Worm (Caenorhabditis elegans): Measurements from ENCODE around the gene gpa-10.

Gene gpa-10

ce11 chrV:6836036-6836435 is 18.6 kb downstream of the gpa-10 start:
- no peak for TF ChIP-seq B0310.2 (tag; optimal IDR thresholded peaks at IDR 0.05)
- no peak for TF ChIP-seq tra-4 (tag; optimal IDR thresholded peaks at IDR 0.05)
- no peak for TF ChIP-seq flt-1 (GFP tag; IDR thresholded peaks at IDR 0.05)
- TF ChIP-seq hmg-4 (GFP tag; optimal IDR thresholded peaks at IDR 0.05), result no peak
- no peak for TF ChIP-seq ama-1 (optimal IDR thresholded peaks at IDR 0.05)
- no peak for TF ChIP-seq tbx-37 (GFP tag; conservative IDR thresholded peaks at IDR 0.05)
- no peak for TF ChIP-seq ets-7 (tag; optimal IDR thresholded peaks at IDR 0.05)
- TF ChIP-seq scrt-1 (GFP tag; IDR thresholded peaks at IDR 0.05), result no peak
- no peak for TF ChIP-seq tbx-11 (GFP tag; IDR thresholded peaks at IDR 0.05)
- no peak for TF ChIP-seq F13C5.2 (tag; optimal IDR thresholded peaks at IDR 0.05)
- no peak for TF ChIP-seq hmbx-1 (tag; optimal IDR thresholded peaks at IDR 0.05)
- no peak for TF ChIP-seq aly-1 (tag; optimal IDR thresholded peaks at IDR 0.05)
- TF ChIP-seq sea-1 (GFP tag; conservative IDR thresholded peaks at IDR 0.05), result no peak
- TF ChIP-seq ceh-36 (tag; optimal IDR thresholded peaks at IDR 0.05), result no peak
- no peak for TF ChIP-seq pes-1 (GFP tag; IDR thresholded peaks at IDR 0.05)
- TF ChIP-seq hnd-1 (tag; optimal IDR thresholded peaks at IDR 0.05), result no peak
- TF ChIP-seq ceh-13 (GFP tag; optimal IDR thresholded peaks at IDR 0.05), result no peak

- TF ChIP-seq tbx-11 (GFP tag; IDR thresholded peaks at IDR 0.05) (no peak), hnd-1 (tag; optimal IDR thresholded peaks at IDR 0.05) (no peak), ceh-13 (GFP tag; optimal IDR thresholded peaks at IDR 0.05) (no peak), F13C5.2 (tag; optimal IDR thresholded peaks at IDR 0.05) (no peak), flt-1 (GFP tag; IDR thresholded peaks at IDR 0.05) (no peak), ceh-36 (tag; optimal IDR thresholded peaks at IDR 0.05) (no peak), scrt-1 (GFP tag; IDR thresholded peaks at IDR 0.05) (no peak), ets-7 (tag; optimal IDR thresholded peaks at IDR 0.05) (no peak), tra-4 (tag; optimal IDR thresholded peaks at IDR 0.05) (no peak), ama-1 (optimal IDR thresholded peaks at IDR 0.05) (no peak), pes-1 (GFP tag; IDR thresholded peaks at IDR 0.05) (no peak), tbx-37 (GFP tag; conservative IDR thresholded peaks at IDR 0.05) (no peak), B0310.2 (tag; optimal IDR thresholded peaks at IDR 0.05) (no peak), sea-1 (GFP tag; conservative IDR thresholded peaks at IDR 0.05) (no peak), hmbx-1 (tag; optimal IDR thresholded peaks at IDR 0.05) (no peak), aly-1 (tag; optimal IDR thresholded peaks at IDR 0.05) (no peak), hmg-4 (GFP tag; optimal IDR thresholded peaks at IDR 0.05) (no peak)
Measured at ce11 chrV:6835242-6835641, 19.4 kb downstream of the gpa-10 start, which contains the start of the genes T15B7.14 and col-143. Gene T15B7.14 (minus strand): TSS chrV:6835342. Gene col-143 (plus strand): TSS chrV:6835635.

ce11 chrV:6831539-6831938 is 23.1 kb downstream of the gpa-10 start:
- TF ChIP-seq tra-4 (tag; optimal IDR thresholded peaks at IDR 0.05), result no peak
- TF ChIP-seq tbx-37 (GFP tag; conservative IDR thresholded peaks at IDR 0.05), result no peak
- 0 out of 2 replicates have a peak, but pooled peaks have one; percentile 7 for TF ChIP-seq sea-1 (GFP tag; conservative IDR thresholded peaks at IDR 0.05)

ce11 chrV:6830755-6831227 is 23.8 kb downstream of the gpa-10 start, which contains the start of gene col-142:
Gene col-142 (plus strand): TSS chrV:6831177.
- no peak for TF ChIP-seq flt-1 (GFP tag; IDR thresholded peaks at IDR 0.05)
- no peak for TF ChIP-seq hnd-1 (tag; optimal IDR thresholded peaks at IDR 0.05)
- no peak for TF ChIP-seq ama-1 (optimal IDR thresholded peaks at IDR 0.05)
- TF ChIP-seq aly-1 (tag; optimal IDR thresholded peaks at IDR 0.05), result no peak
- no peak for TF ChIP-seq tbx-11 (GFP tag; IDR thresholded peaks at IDR 0.05)
- TF ChIP-seq tra-4 (tag; optimal IDR thresholded peaks at IDR 0.05), result no peak
- TF ChIP-seq ceh-36 (tag; optimal IDR thresholded peaks at IDR 0.05), result no peak
- TF ChIP-seq ceh-13 (GFP tag; optimal IDR thresholded peaks at IDR 0.05), result no peak
- TF ChIP-seq F13C5.2 (tag; optimal IDR thresholded peaks at IDR 0.05), result no peak

ce11 chrV:6830075-6830474 is 24.5 kb downstream of the gpa-10 start:
- no peak for TF ChIP-seq ceh-36 (tag; optimal IDR thresholded peaks at IDR 0.05)
- no peak for TF ChIP-seq sea-1 (GFP tag; conservative IDR thresholded peaks at IDR 0.05)
- no peak for TF ChIP-seq F13C5.2 (tag; optimal IDR thresholded peaks at IDR 0.05)
- TF ChIP-seq hmg-4 (GFP tag; optimal IDR thresholded peaks at IDR 0.05), result no peak
- TF ChIP-seq scrt-1 (GFP tag; IDR thresholded peaks at IDR 0.05), result no peak
- no peak for TF ChIP-seq aly-1 (tag; optimal IDR thresholded peaks at IDR 0.05)
- TF ChIP-seq tbx-37 (GFP tag; conservative IDR thresholded peaks at IDR 0.05), result no peak
- TF ChIP-seq hnd-1 (tag; optimal IDR thresholded peaks at IDR 0.05), result no peak
- TF ChIP-seq pes-1 (GFP tag; IDR thresholded peaks at IDR 0.05), result no peak
- no peak for TF ChIP-seq ceh-13 (GFP tag; optimal IDR thresholded peaks at IDR 0.05)

- no peak for TF ChIP-seq tra-4 (tag; optimal IDR thresholded peaks at IDR 0.05)
- TF ChIP-seq aly-1 (tag; optimal IDR thresholded peaks at IDR 0.05), result no peak
- no peak for TF ChIP-seq ets-7 (tag; optimal IDR thresholded peaks at IDR 0.05)
- TF ChIP-seq tbx-37 (GFP tag; conservative IDR thresholded peaks at IDR 0.05), result no peak
- TF ChIP-seq ceh-13 (GFP tag; optimal IDR thresholded peaks at IDR 0.05), result no peak
- TF ChIP-seq ceh-36 (tag; optimal IDR thresholded peaks at IDR 0.05), result no peak
- no peak for TF ChIP-seq scrt-1 (GFP tag; IDR thresholded peaks at IDR 0.05)
- TF ChIP-seq B0310.2 (tag; optimal IDR thresholded peaks at IDR 0.05), result no peak
- TF ChIP-seq hnd-1 (tag; optimal IDR thresholded peaks at IDR 0.05), result no peak
- TF ChIP-seq pes-1 (GFP tag; IDR thresholded peaks at IDR 0.05), result no peak
- TF ChIP-seq flt-1 (GFP tag; IDR thresholded peaks at IDR 0.05), result no peak
- TF ChIP-seq F13C5.2 (tag; optimal IDR thresholded peaks at IDR 0.05), result no peak
- TF ChIP-seq hmbx-1 (tag; optimal IDR thresholded peaks at IDR 0.05), result no peak
- no peak for TF ChIP-seq ama-1 (optimal IDR thresholded peaks at IDR 0.05)
- TF ChIP-seq tbx-11 (GFP tag; IDR thresholded peaks at IDR 0.05), result no peak
- TF ChIP-seq hmg-4 (GFP tag; optimal IDR thresholded peaks at IDR 0.05), result no peak
Measured at ce11 chrV:6829404-6829803, 25.2 kb downstream of the gpa-10 start, which contains the start of gene col-141. Gene col-141 (plus strand): TSS chrV:6829704.

ce11 chrV:6828786-6829185 is 25.8 kb downstream of the gpa-10 start, which contains the start of gene dmsr-15:
Gene dmsr-15 (minus strand): TSS chrV:6828886.
- no peak for TF ChIP-seq hmbx-1 (tag; optimal IDR thresholded peaks at IDR 0.05)
- TF ChIP-seq ceh-13 (GFP tag; optimal IDR thresholded peaks at IDR 0.05), result no peak
- TF ChIP-seq ceh-36 (tag; optimal IDR thresholded peaks at IDR 0.05), result no peak
- TF ChIP-seq scrt-1 (GFP tag; IDR thresholded peaks at IDR 0.05), result no peak
- TF ChIP-seq sea-1 (GFP tag; conservative IDR thresholded peaks at IDR 0.05), result no peak
- no peak for TF ChIP-seq ama-1 (optimal IDR thresholded peaks at IDR 0.05)
- no peak for TF ChIP-seq B0310.2 (tag; optimal IDR thresholded peaks at IDR 0.05)
- TF ChIP-seq aly-1 (tag; optimal IDR thresholded peaks at IDR 0.05), result no peak
- no peak for TF ChIP-seq F13C5.2 (tag; optimal IDR thresholded peaks at IDR 0.05)
- TF ChIP-seq pes-1 (GFP tag; IDR thresholded peaks at IDR 0.05), result no peak
- TF ChIP-seq tbx-11 (GFP tag; IDR thresholded peaks at IDR 0.05), result no peak
- no peak for TF ChIP-seq tbx-37 (GFP tag; conservative IDR thresholded peaks at IDR 0.05)
- no peak for TF ChIP-seq tra-4 (tag; optimal IDR thresholded peaks at IDR 0.05)
- no peak for TF ChIP-seq ets-7 (tag; optimal IDR thresholded peaks at IDR 0.05)
- TF ChIP-seq hmg-4 (GFP tag; optimal IDR thresholded peaks at IDR 0.05), result no peak
- TF ChIP-seq flt-1 (GFP tag; IDR thresholded peaks at IDR 0.05), result no peak
- TF ChIP-seq hnd-1 (tag; optimal IDR thresholded peaks at IDR 0.05), result no peak
